Worm (Caenorhabditis elegans) whole organism, mixed stage, embryonic: ENCODE results near the gene K11H3.8.

Source experiments
- nhr-237 ChIP-seq: fragments of 150-350 bp; optimal IDR thresholded peaks from 2 replicates; lab custom pipeline; 2014; ENCODE audit warnings: missing biosample characterization, missing genetic modification characterization
- nhr-28 ChIP-seq: fragments of 150-350 bp; optimal IDR thresholded peaks from 2 replicates; lab custom pipeline; 2014; ENCODE audit warnings: missing biosample characterization, missing genetic modification characterization
- unc-62 ChIP-seq: fragments of 150-350 bp; optimal IDR thresholded peaks from 2 replicates; lab custom pipeline; 2014; ENCODE audit warnings: missing biosample characterization, missing genetic modification reagents, missing genetic modification characterization
- ztf-11 ChIP-seq: fragments of 150-350 bp; optimal IDR thresholded peaks from 2 replicates; lab custom pipeline; 2014; ENCODE audit warnings: missing biosample characterization, missing genetic modification characterization

DNA sequence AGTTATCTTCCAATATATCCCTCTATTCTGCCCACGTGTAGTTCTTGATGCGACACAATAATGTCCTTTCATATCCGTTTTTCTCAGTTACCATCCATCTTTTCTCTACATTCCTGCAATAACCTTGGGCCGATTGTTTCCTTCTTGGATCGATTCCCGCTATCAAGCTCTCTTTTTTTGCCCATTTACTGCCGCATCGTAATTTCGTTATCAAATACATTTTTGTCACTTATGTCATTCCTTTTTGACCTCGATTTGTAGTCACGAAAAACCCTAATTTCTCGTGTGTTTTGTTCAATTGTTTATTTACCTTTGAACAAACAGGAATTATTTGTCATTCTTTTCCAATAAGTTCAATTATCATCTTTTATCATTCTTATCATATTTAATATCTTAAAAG is 15.0 kb downstream of the K11H3.8 start:
- TF ChIP-seq nhr-237 (tag; lab: Kevin White, UChicago) (no peak), nhr-28 (no peak), ztf-11 (tag; lab: Kevin White, UChicago) (no peak), unc-62 (GFP tag; lab: Kevin White, UChicago) (no peak)
